Fruit fly (Drosophila melanogaster) whole organism, embryonic: ENCODE data around the gene mRpS18C.

Experiments used
- B-H2 ChIP-seq: fragments of 200-800 bp; sonication (Bioruptor generic); optimal IDR thresholded peaks from 2 replicates; lab custom pipeline; 2018; ENCODE audit warnings: missing biosample characterization, mild to moderate bottlenecking, missing genetic modification characterization
- CG10147 ChIP-seq: fragments of 200-800 bp; sonication (Bioruptor generic); optimal IDR thresholded peaks from 2 replicates; lab custom pipeline; 2019; ENCODE audit warnings: missing biosample characterization, mild to moderate bottlenecking, missing genetic modification characterization, moderate library complexity
- CG10274 ChIP-seq: fragments of 200-800 bp; sonication (Bioruptor generic); optimal IDR thresholded peaks from 3 replicates; lab custom pipeline; 2017; ENCODE audit warnings: missing biosample characterization, mild to moderate bottlenecking, missing genetic modification characterization
- CG10462 ChIP-seq: fragments of 200-800 bp; sonication (Bioruptor generic); optimal IDR thresholded peaks from 2 replicates; lab custom pipeline; 2016; ENCODE audit warnings: missing biosample characterization, missing genetic modification characterization
- CG11456 ChIP-seq: fragments of 200-800 bp; sonication (Bioruptor generic); IDR thresholded peaks from 3 replicates; pipeline ENCODE4 v1.3.6; 2022; ENCODE audit warnings: missing biosample characterization, missing genetic modification characterization
- CG11696 ChIP-seq: fragments of 200-800 bp; sonication (Bioruptor generic); IDR thresholded peaks from 2 replicates; pipeline ENCODE4 v1.3.6; 2022; ENCODE audit warnings: missing biosample characterization, missing genetic modification characterization
- CG12155 ChIP-seq: fragments of 200-800 bp; sonication (Bioruptor generic); optimal IDR thresholded peaks from 3 replicates; lab custom pipeline; 2016; ENCODE audit warnings: missing biosample characterization, missing genetic modification characterization
- CG12769 ChIP-seq: fragments of 200-800 bp; sonication (Bioruptor generic); optimal IDR thresholded peaks from 2 replicates; lab custom pipeline; 2019; ENCODE audit warnings: missing biosample characterization, mild to moderate bottlenecking, missing genetic modification characterization, moderate library complexity
- CG13296 ChIP-seq: fragments of 200-800 bp; sonication (Bioruptor generic); optimal IDR thresholded peaks from 3 replicates; lab custom pipeline; 2018; ENCODE audit warnings: missing biosample characterization, mild to moderate bottlenecking, missing genetic modification characterization
- CG13424 ChIP-seq: fragments of 200-800 bp; sonication (Bioruptor generic); optimal IDR thresholded peaks from 2 replicates; lab custom pipeline; 2019; ENCODE audit warnings: missing biosample characterization, mild to moderate bottlenecking, missing genetic modification characterization, moderate library complexity
- CG13775 ChIP-seq: fragments of 200-800 bp; sonication (Bioruptor generic); optimal IDR thresholded peaks from 3 replicates; lab custom pipeline; 2017; ENCODE audit warnings: missing biosample characterization, mild to moderate bottlenecking, missing genetic modification characterization
- CG14667 ChIP-seq: fragments of 200-800 bp; sonication (Bioruptor generic); IDR thresholded peaks from 2 replicates; pipeline ENCODE4 v1.3.6; 2022; ENCODE audit warnings: missing biosample characterization, missing genetic modification characterization
- CG1647 ChIP-seq: fragments of 200-800 bp; sonication (Bioruptor generic); optimal IDR thresholded peaks from 3 replicates; lab custom pipeline; 2016; ENCODE audit warnings: missing biosample characterization, missing genetic modification characterization
- CG17385 ChIP-seq: fragments of 200-800 bp; sonication (Bioruptor generic); optimal IDR thresholded peaks from 3 replicates; lab custom pipeline; 2018; ENCODE audit warnings: missing biosample characterization, mild to moderate bottlenecking, missing genetic modification characterization
- CG2116 ChIP-seq: fragments of 200-800 bp; sonication (Bioruptor generic); optimal IDR thresholded peaks from 3 replicates; lab custom pipeline; 2018; ENCODE audit warnings: missing biosample characterization, mild to moderate bottlenecking, missing genetic modification characterization
- CG3065 ChIP-seq: fragments of 200-800 bp; sonication (Bioruptor generic); optimal IDR thresholded peaks from 2 replicates; lab custom pipeline; 2016; ENCODE audit warnings: missing biosample characterization, missing genetic modification characterization
- CG31388 ChIP-seq: fragments of 200-800 bp; sonication (Bioruptor generic); optimal IDR thresholded peaks from 2 replicates; lab custom pipeline; 2016; ENCODE audit warnings: missing biosample characterization, missing genetic modification characterization
- CG32532 ChIP-seq: fragments of 200-800 bp; sonication (Bioruptor generic); IDR thresholded peaks from 2 replicates; pipeline ENCODE4 v1.3.6; 2022; ENCODE audit warnings: missing biosample characterization, missing genetic modification characterization
- CG33557 ChIP-seq: fragments of 200-800 bp; sonication (Bioruptor generic); optimal IDR thresholded peaks from 2 replicates; lab custom pipeline; 2019; ENCODE audit warnings: missing biosample characterization, mild to moderate bottlenecking, missing genetic modification characterization, moderate library complexity
- CG3407 ChIP-seq: fragments of 200-800 bp; sonication (Bioruptor generic); optimal IDR thresholded peaks from 2 replicates; lab custom pipeline; 2018; ENCODE audit warnings: missing biosample characterization, mild to moderate bottlenecking, missing genetic modification characterization
- CG34422 ChIP-seq: fragments of 200-800 bp; sonication (Bioruptor generic); IDR thresholded peaks from 3 replicates; pipeline ENCODE4 v1.3.6; 2022; ENCODE audit warnings: missing biosample characterization, missing genetic modification characterization
- CG4404 ChIP-seq: fragments of 200-800 bp; sonication (Bioruptor generic); IDR thresholded peaks from 2 replicates; pipeline ENCODE4 v1.3.6; 2022; ENCODE audit warnings: missing biosample characterization, missing genetic modification characterization
- CG4617 ChIP-seq: fragments of 200-800 bp; sonication (Bioruptor generic); optimal IDR thresholded peaks from 3 replicates; lab custom pipeline; 2016; ENCODE audit warnings: missing biosample characterization, missing genetic modification characterization, borderline replicate concordance
- CG6813 ChIP-seq: fragments of 200-800 bp; sonication (Bioruptor generic); optimal IDR thresholded peaks from 2 replicates; lab custom pipeline; 2017; ENCODE audit warnings: missing biosample characterization, missing genetic modification characterization, mild to moderate bottlenecking, moderate library complexity, missing genetic modification reagents
- CG6854 ChIP-seq: fragments of 200-800 bp; sonication (Bioruptor generic); optimal IDR thresholded peaks from 3 replicates; lab custom pipeline; 2017; ENCODE audit warnings: missing biosample characterization, mild to moderate bottlenecking, missing genetic modification characterization
- CG7271 ChIP-seq: fragments of 200-800 bp; sonication (Bioruptor generic); optimal IDR thresholded peaks from 2 replicates; lab custom pipeline; 2018; ENCODE audit warnings: missing biosample characterization, mild to moderate bottlenecking, missing genetic modification characterization, moderate library complexity
- CG7357 ChIP-seq: fragments of 200-800 bp; sonication (Bioruptor generic); IDR thresholded peaks from 3 replicates; pipeline ENCODE4 v1.3.6; 2022; ENCODE audit warnings: missing biosample characterization, missing genetic modification characterization
- CG8478 ChIP-seq: fragments of >200 bp; optimal IDR thresholded peaks from 2 replicates; lab custom pipeline; 2018
- Dip3 ChIP-seq: fragments of 200-800 bp; sonication (Bioruptor generic); optimal IDR thresholded peaks from 3 replicates; lab custom pipeline; 2016; ENCODE audit warnings: missing biosample characterization, missing genetic modification characterization
- Dll ChIP-seq: fragments of 200-800 bp; sonication (Bioruptor generic); IDR thresholded peaks from 4 replicates; pipeline ENCODE4 v1.3.6; 2022; ENCODE audit warnings: missing biosample characterization, missing genetic modification characterization; ENCODE audit not compliant: partially characterized antibody
- HHEX ChIP-seq: fragments of 200-800 bp; sonication (Bioruptor generic); optimal IDR thresholded peaks from 3 replicates; lab custom pipeline; 2017; ENCODE audit warnings: missing biosample characterization, mild to moderate bottlenecking, missing genetic modification characterization, missing genetic modification reagents
- Hr78 ChIP-seq, 2 experiments: fragments of 200-800 bp in 1 of 2; fragments of >200 bp in 1 of 2; sonication (Bioruptor generic) in 1 of 2; optimal IDR thresholded peaks; 2 replicates each; lab custom pipeline; 2017 to 2019; ENCODE audit warnings: missing biosample characterization in 2 of 2, missing genetic modification characterization in 2 of 2, mild to moderate bottlenecking in 1 of 2, moderate library complexity in 1 of 2
- Hsf ChIP-seq: fragments of 200-800 bp; sonication (Bioruptor generic); optimal IDR thresholded peaks from 3 replicates; lab custom pipeline; 2016; ENCODE audit warnings: missing biosample characterization, missing genetic modification characterization
- Ptx1 ChIP-seq: fragments of 200-800 bp; sonication (Bioruptor generic); IDR thresholded peaks from 2 replicates; pipeline ENCODE4 v1.3.6; 2022; ENCODE audit warnings: missing biosample characterization, missing genetic modification characterization
- Spps ChIP-seq: fragments of 200-800 bp; sonication (Bioruptor generic); optimal IDR thresholded peaks from 2 replicates; lab custom pipeline; 2018; ENCODE audit warnings: missing biosample characterization, mild to moderate bottlenecking, missing genetic modification characterization
- Xbp1 ChIP-seq: fragments of 200-800 bp; sonication (Bioruptor generic); optimal IDR thresholded peaks from 3 replicates; lab custom pipeline; 2016; ENCODE audit warnings: missing biosample characterization, mild to moderate bottlenecking, missing genetic modification characterization
- al ChIP-seq: fragments of 200-800 bp; sonication (Bioruptor generic); IDR thresholded peaks from 2 replicates; pipeline ENCODE4 v1.3.6; 2022; ENCODE audit warnings: missing biosample characterization, missing genetic modification characterization
- az2 ChIP-seq: fragments of 200-800 bp; sonication (Bioruptor generic); optimal IDR thresholded peaks from 3 replicates; lab custom pipeline; 2016; ENCODE audit warnings: missing biosample characterization, missing genetic modification characterization
- corto ChIP-seq: fragments of 200-800 bp; sonication (Bioruptor generic); optimal IDR thresholded peaks from 2 replicates; lab custom pipeline; 2016; ENCODE audit warnings: missing biosample characterization, mild to moderate bottlenecking, missing genetic modification characterization, moderate library complexity
- dmrt11E ChIP-seq: fragments of 200-800 bp; sonication (Bioruptor generic); optimal IDR thresholded peaks from 3 replicates; lab custom pipeline; 2018; ENCODE audit warnings: missing biosample characterization, mild to moderate bottlenecking, missing genetic modification characterization, moderate library complexity
- ems ChIP-seq: fragments of 200-800 bp; sonication (Bioruptor generic); optimal IDR thresholded peaks from 3 replicates; lab custom pipeline; 2016; ENCODE audit warnings: missing biosample characterization, missing genetic modification characterization
- fru ChIP-seq: fragments of >200 bp; optimal IDR thresholded peaks from 2 replicates; lab custom pipeline; 2017
- gce ChIP-seq: fragments of 200-800 bp; sonication (Bioruptor generic); IDR thresholded peaks from 3 replicates; pipeline ENCODE4 v1.3.6; 2022; ENCODE audit warnings: missing biosample characterization, missing genetic modification characterization
- hth ChIP-seq: fragments of >200 bp; optimal IDR thresholded peaks from 2 replicates; lab custom pipeline; 2017; ENCODE audit warnings: inconsistent platforms
- kay ChIP-seq: fragments of 200-800 bp; sonication (Bioruptor generic); optimal IDR thresholded peaks from 2 replicates; lab custom pipeline; 2016; ENCODE audit warnings: missing biosample characterization, missing genetic modification characterization
- knrl ChIP-seq: fragments of 200-800 bp; sonication (Bioruptor generic); IDR thresholded peaks from 3 replicates; pipeline ENCODE4 v1.3.6; 2022; ENCODE audit warnings: missing biosample characterization, missing genetic modification characterization; ENCODE audit not compliant: partially characterized antibody
- mirr ChIP-seq: fragments of 200-800 bp; sonication (Bioruptor generic); optimal IDR thresholded peaks from 3 replicates; lab custom pipeline; 2018; ENCODE audit warnings: missing biosample characterization, mild to moderate bottlenecking, missing genetic modification characterization
- p53 ChIP-seq: fragments of 200-800 bp; sonication (Bioruptor generic); optimal IDR thresholded peaks from 2 replicates; lab custom pipeline; 2016; ENCODE audit warnings: missing biosample characterization, missing genetic modification characterization
- pb ChIP-seq: fragments of 200-800 bp; sonication (Bioruptor generic); optimal IDR thresholded peaks from 3 replicates; lab custom pipeline; 2016; ENCODE audit warnings: missing biosample characterization, missing genetic modification characterization
- pzg ChIP-seq: fragments of 200-800 bp; sonication (Bioruptor generic); optimal IDR thresholded peaks from 3 replicates; lab custom pipeline; 2018; ENCODE audit warnings: missing biosample characterization, mild to moderate bottlenecking, missing genetic modification characterization, moderate library complexity
- sug ChIP-seq: fragments of 200-800 bp; optimal IDR thresholded peaks from 2 replicates; lab custom pipeline; 2019; ENCODE audit warnings: missing biosample characterization, mild to moderate bottlenecking, missing genetic modification characterization, moderate library complexity
- z ChIP-seq: fragments of 200-800 bp; sonication (Bioruptor generic); IDR thresholded peaks from 3 replicates; pipeline ENCODE4 v1.3.6; 2022; ENCODE audit warnings: missing biosample characterization, missing genetic modification characterization

mRpS18C gene

dm6 chr3R:30461608-30462243, 38.0 kb downstream of the mRpS18C start (continued):
- TF ChIP-seq CG10147 (GFP tag; lab: Kevin White, UChicago) (no peak), CG8478 (lab: Kevin White, UChicago) (no peak), CG3065 (no peak), Dll (no peak), knrl (GFP tag; lab: Robert Waterston, UW) (no peak), CG34422 (GFP tag; lab: Robert Waterston, UW) (no peak), CG4404 (GFP tag; lab: Robert Waterston, UW) (no peak), B-H2 (GFP tag; lab: Kevin White, UChicago) (no peak), kay (GFP tag; lab: Kevin White, UChicago) (no peak), CG3407 (GFP tag; lab: Kevin White, UChicago) (no peak), Xbp1 (GFP tag; lab: Kevin White, UChicago) (peak; percentile 19), p53 (no peak), CG7357 (GFP tag; lab: Robert Waterston, UW) (no peak), CG14667 (no peak), z (GFP tag; lab: Robert Waterston, UW) (no peak), CG2116 (GFP tag; lab: Kevin White, UChicago) (no peak), CG10462 (no peak), CG1647 (no peak), CG7271 (tag; lab: Kevin White, UChicago) (no peak), CG4617 (GFP tag; lab: Kevin White, UChicago) (no peak), HHEX (peak; percentile 15), CG6854 (GFP tag; lab: Kevin White, UChicago) (no peak), pb (GFP tag; lab: Kevin White, UChicago) (no peak), CG10274 (GFP tag; lab: Kevin White, UChicago) (no peak), CG17385 (GFP tag; lab: Kevin White, UChicago) (peak; percentile 35), CG32532 (GFP tag; lab: Robert Waterston, UW) (no peak), CG13296 (GFP tag; lab: Kevin White, UChicago) (peak; percentile 23), CG6813 (GFP tag; lab: Kevin White, UChicago) (peak; percentile 15), CG31388 (GFP tag; lab: Kevin White, UChicago) (no peak), Hr78 (GFP tag; optimal IDR thresholded peaks at IDR 0.05; lab: Kevin White, UChicago) (no peak), Dip3 (GFP tag; lab: Kevin White, UChicago) (no peak), al (GFP tag; lab: Robert Waterston, UW) (no peak), pzg (no peak), CG12155 (no peak), Ptx1 (GFP tag; lab: Robert Waterston, UW) (peak; percentile 42; the same call in 1 of the 2 replicates), CG13775 (GFP tag; lab: Kevin White, UChicago) (no peak), Spps (tag; lab: Kevin White, UChicago) (peak; percentile 9), corto (no peak), dmrt11E (tag; lab: Kevin White, UChicago) (peak; percentile 32), gce (GFP tag; lab: Robert Waterston, UW) (no peak), mirr (GFP tag; lab: Kevin White, UChicago) (no peak), CG13424 (tag; lab: Kevin White, UChicago) (peak; percentile 41), hth (lab: Kevin White, UChicago) (no peak), CG33557 (GFP tag; lab: Kevin White, UChicago) (no peak), ems (GFP tag; lab: Kevin White, UChicago) (no peak), sug (tag; lab: Kevin White, UChicago) (no peak), CG11696 (GFP tag; lab: Robert Waterston, UW) (peak; percentile 89), Hsf (GFP tag; lab: Kevin White, UChicago) (no peak), fru (lab: Kevin White, UChicago) (no peak), CG11456 (GFP tag; lab: Robert Waterston, UW) (no peak), CG12769 (tag; lab: Kevin White, UChicago) (no peak), az2 (GFP tag; lab: Kevin White, UChicago) (peak; percentile 10)
